Worm (Caenorhabditis elegans): ENCODE results near the gene trpa-1.
A peak's percentile ranks its signal among the peaks of the same experiment; 100 is the strongest.

ce11 chrIV:11867652-11868232 is 3.4 kb downstream of the trpa-1 start:
- TF ChIP-seq ceh-34 (tag; optimal IDR thresholded peaks at IDR 0.05): no peak
- peak; percentile 20 for TF ChIP-seq nfya-1 (tag; optimal IDR thresholded peaks at IDR 0.05)
- TF ChIP-seq sox-4 (tag; optimal IDR thresholded peaks at IDR 0.05): no peak
- TF ChIP-seq hlh-8 (tag; optimal IDR thresholded peaks at IDR 0.05): no peak
- peak; percentile 13 for TF ChIP-seq hlh-30 (tag; optimal IDR thresholded peaks at IDR 0.05; ENCODE audit: insufficient read depth)
- no peak for TF ChIP-seq dmd-4 (tag; optimal IDR thresholded peaks at IDR 0.05; ENCODE audit: borderline replicate concordance)
- TF ChIP-seq fkh-10 (GFP tag; optimal IDR thresholded peaks at IDR 0.05): no peak
- no peak for TF ChIP-seq ama-1 (optimal IDR thresholded peaks at IDR 0.05)
- TF ChIP-seq hlh-6 (tag; optimal IDR thresholded peaks at IDR 0.05): no peak
- no peak for TF ChIP-seq pha-2 (tag; optimal IDR thresholded peaks at IDR 0.05)
- TF ChIP-seq ceh-9 (tag; optimal IDR thresholded peaks at IDR 0.05): no peak
- TF ChIP-seq pqm-1 (tag; optimal IDR thresholded peaks at IDR 0.05): no peak
- no peak for TF ChIP-seq syd-9 (tag; optimal IDR thresholded peaks at IDR 0.05)

Data from whole organism, late embryonic.